Worm (Caenorhabditis elegans): ENCODE measurements around the gene mans-3.
A peak's percentile ranks its signal among the peaks of the same experiment; 100 is the strongest.

Gene mans-3

ce11 chrX:5168770-5169169 lies 3.6 kb downstream of the mans-3 start:
- TF ChIP-seq unc-62 (GFP tag; optimal IDR thresholded peaks at IDR 0.05) (no peak), fos-1 (tag; optimal IDR thresholded peaks at IDR 0.05) (no peak), rnt-1 (tag; optimal IDR thresholded peaks at IDR 0.05) (no peak), fkh-10 (GFP tag; optimal IDR thresholded peaks at IDR 0.05) (no peak), Y116A8C.19 (tag; optimal IDR thresholded peaks at IDR 0.05; ENCODE audit: borderline replicate concordance) (no peak), snpc-4 (tag; optimal IDR thresholded peaks at IDR 0.05) (no peak), lin-15B (tag; optimal IDR thresholded peaks at IDR 0.05) (no peak), lin-13 (GFP tag; optimal IDR thresholded peaks at IDR 0.05) (no peak), efl-1 (optimal IDR thresholded peaks at IDR 0.05) (no peak), efl-1 (GFP tag; optimal IDR thresholded peaks at IDR 0.05 in 1 of 2) (peak in 1 of 2 experiments; percentile 56)

- no peak for TF ChIP-seq tbx-2 (tag; optimal IDR thresholded peaks at IDR 0.05)
- no peak for TF ChIP-seq hlh-4 (tag; optimal IDR thresholded peaks at IDR 0.05)
- no peak for TF ChIP-seq aha-1 (tag; optimal IDR thresholded peaks at IDR 0.05)
- no peak for TF ChIP-seq nhr-20 (tag; optimal IDR thresholded peaks at IDR 0.05)
- no peak for TF ChIP-seq nhr-11 (tag; optimal IDR thresholded peaks at IDR 0.05)
- no peak for TF ChIP-seq aly-2 (tag; optimal IDR thresholded peaks at IDR 0.05)
- TF ChIP-seq ceh-88 (GFP tag; IDR thresholded peaks at IDR 0.05) = no peak
- TF ChIP-seq hpl-2 (GFP tag; optimal IDR thresholded peaks at IDR 0.05) = no peak
- no peak for TF ChIP-seq C04F5.9 (tag; optimal IDR thresholded peaks at IDR 0.05)
- no peak for TF ChIP-seq blmp-1 (tag; optimal IDR thresholded peaks at IDR 0.05)
- no peak for TF ChIP-seq unc-62 (GFP tag; optimal IDR thresholded peaks at IDR 0.05)
- no peak for TF ChIP-seq alr-1 (tag; optimal IDR thresholded peaks at IDR 0.05; ENCODE audit: borderline replicate concordance)
- no peak for TF ChIP-seq fkh-8 (tag; optimal IDR thresholded peaks at IDR 0.05)
- TF ChIP-seq mep-1 (tag; optimal IDR thresholded peaks at IDR 0.05) = no peak
- no peak for TF ChIP-seq mab-9 (GFP tag; IDR thresholded peaks at IDR 0.05)
- TF ChIP-seq swsn-7 (tag; optimal IDR thresholded peaks at IDR 0.05) = no peak
- no peak for TF ChIP-seq lsy-2 (tag; optimal IDR thresholded peaks at IDR 0.05)
- no peak for TF ChIP-seq F16B12.6 (tag; optimal IDR thresholded peaks at IDR 0.05)
- no peak for TF ChIP-seq ztf-11 (tag; optimal IDR thresholded peaks at IDR 0.05)
Measured at ce11 chrX:5171085-5171484, 5.9 kb downstream of the mans-3 start, which contains the start of gene T03G11.10. TSS of gene T03G11.10 (minus strand) at chrX:5171185.

- TF ChIP-seq unc-30 (tag; optimal IDR thresholded peaks at IDR 0.05) (no peak), C34B4.2 (tag; optimal IDR thresholded peaks at IDR 0.05) (no peak), unc-62 (GFP tag; optimal IDR thresholded peaks at IDR 0.05) (no peak), Y116A8C.19 (tag; optimal IDR thresholded peaks at IDR 0.05; ENCODE audit: borderline replicate concordance) (no peak), fkh-8 (tag; optimal IDR thresholded peaks at IDR 0.05) (peak; percentile 62), nhr-71 (tag; optimal IDR thresholded peaks at IDR 0.05) (peak; percentile 3)
Measured at ce11 chrX:5174256-5174655, 9.1 kb downstream of the mans-3 start, which contains the start of gene zchc-1A. TSS of gene zchc-1A (plus strand) at chrX:5174369.

DNA sequence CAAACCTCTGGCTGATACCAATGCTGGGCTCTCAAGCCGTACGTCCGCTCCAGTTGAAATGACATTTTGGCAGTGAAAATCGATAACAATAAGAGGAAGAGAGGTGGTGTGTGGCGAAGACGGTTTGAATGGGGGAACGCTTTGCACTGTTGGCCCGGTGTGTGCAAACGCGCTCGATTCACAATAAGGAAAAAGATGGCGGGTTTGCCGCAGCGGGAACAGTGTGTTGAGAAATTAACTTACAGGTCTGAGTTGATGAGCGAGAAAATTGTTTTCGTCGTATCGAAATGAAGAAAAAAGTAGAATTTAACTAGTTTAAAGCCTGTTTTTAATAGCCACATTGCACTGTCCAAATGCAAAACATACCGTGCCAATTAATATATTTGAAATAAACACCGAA lies 13.9 kb downstream of the mans-3 start, which contains the start of gene metl-9:
Gene metl-9 (minus strand): TSS at position 101 of the 400 bp plus-strand sequence.
- peak; percentile 9 for TF ChIP-seq lin-14 (GFP tag; optimal IDR thresholded peaks at IDR 0.05)
- no peak for TF ChIP-seq dsc-1 (tag; optimal IDR thresholded peaks at IDR 0.05)
- TF ChIP-seq skn-1 (tag; optimal IDR thresholded peaks at IDR 0.05) = no peak
- TF ChIP-seq nhr-19 (GFP tag; conservative IDR thresholded peaks at IDR 0.05) = no peak
- no peak for TF ChIP-seq efl-1 (optimal IDR thresholded peaks at IDR 0.05)
- peak in 1 of 2 experiments; percentile 37 for TF ChIP-seq efl-1 (GFP tag; optimal IDR thresholded peaks at IDR 0.05 in 1 of 2)
- TF ChIP-seq ces-1 (GFP tag; optimal IDR thresholded peaks at IDR 0.05) = no peak
- no peak for TF ChIP-seq alr-1 (tag; optimal IDR thresholded peaks at IDR 0.05; ENCODE audit: borderline replicate concordance)
- no peak for TF ChIP-seq blmp-1 (tag; optimal IDR thresholded peaks at IDR 0.05)
- TF ChIP-seq snpc-4 (tag; optimal IDR thresholded peaks at IDR 0.05) = no peak
- no peak for TF ChIP-seq ceh-88 (GFP tag; IDR thresholded peaks at IDR 0.05)
- TF ChIP-seq lin-35 (GFP tag; optimal IDR thresholded peaks at IDR 0.05) = no peak
- TF ChIP-seq nhr-90 (tag; optimal IDR thresholded peaks at IDR 0.05; ENCODE audit: poor library complexity) = no peak
- TF ChIP-seq tlp-1 (tag; optimal IDR thresholded peaks at IDR 0.05) = no peak
- TF ChIP-seq mdl-1 (tag; optimal IDR thresholded peaks at IDR 0.05) = no peak

Data from whole organism, L1 larva.